Fruit fly (Drosophila melanogaster) whole organism, embryonic: Measurements from ENCODE around the gene hiro.

Experiments used
- Adf1 ChIP-seq: fragments of 200-800 bp; sonication (Bioruptor generic); IDR thresholded peaks from 2 replicates; pipeline ENCODE4 v1.3.6; 2022; ENCODE audit warnings: missing biosample characterization, missing genetic modification characterization
- CG12299 ChIP-seq: fragments of 200-800 bp; sonication (Bioruptor generic); optimal IDR thresholded peaks from 2 replicates; lab custom pipeline; 2018; ENCODE audit warnings: missing biosample characterization, mild to moderate bottlenecking, missing genetic modification characterization
- CG14710 ChIP-seq: fragments of 200-800 bp; sonication (Bioruptor generic); optimal IDR thresholded peaks from 3 replicates; lab custom pipeline; 2019; ENCODE audit warnings: missing biosample characterization, mild to moderate bottlenecking, missing genetic modification characterization, moderate library complexity
- CG15269 ChIP-seq: fragments of 200-800 bp; sonication (Bioruptor generic); optimal IDR thresholded peaks from 2 replicates; lab custom pipeline; 2018; ENCODE audit warnings: missing biosample characterization, mild to moderate bottlenecking, missing genetic modification characterization, moderate library complexity
- CG1602 ChIP-seq: fragments of 200-800 bp; sonication (Bioruptor generic); optimal IDR thresholded peaks from 3 replicates; lab custom pipeline; 2016; ENCODE audit warnings: missing biosample characterization, missing genetic modification characterization
- CG16813 ChIP-seq: fragments of 200-800 bp; sonication (Bioruptor generic); IDR thresholded peaks from 3 replicates; pipeline ENCODE4 v1.3.6; 2022; ENCODE audit warnings: missing biosample characterization, missing genetic modification characterization; ENCODE audit not compliant: partially characterized antibody
- CG17802 ChIP-seq: fragments of 200-800 bp; sonication (Bioruptor generic); optimal IDR thresholded peaks from 2 replicates; lab custom pipeline; 2018; ENCODE audit warnings: missing biosample characterization, mild to moderate bottlenecking, missing genetic modification characterization, moderate library complexity
- CG2712 ChIP-seq: fragments of 200-800 bp; optimal IDR thresholded peaks from 3 replicates; lab custom pipeline; 2019; ENCODE audit warnings: missing biosample characterization, mild to moderate bottlenecking, missing genetic modification characterization, moderate library complexity
- CG3847 ChIP-seq: fragments of 200-800 bp; sonication (Bioruptor generic); IDR thresholded peaks from 2 replicates; pipeline ENCODE4 v1.3.6; 2022; ENCODE audit warnings: missing biosample characterization, missing genetic modification characterization
- CG4854 ChIP-seq: fragments of 200-800 bp; sonication (Bioruptor generic); optimal IDR thresholded peaks from 2 replicates; lab custom pipeline; 2016; ENCODE audit warnings: missing biosample characterization, missing genetic modification characterization, inconsistent platforms
- CG8388 ChIP-seq: fragments of 200-800 bp; sonication (Bioruptor generic); optimal IDR thresholded peaks from 2 replicates; lab custom pipeline; 2019; ENCODE audit warnings: missing biosample characterization, mild to moderate bottlenecking, missing genetic modification characterization, moderate library complexity
- CG8944 ChIP-seq: fragments of 200-800 bp; sonication (Bioruptor generic); optimal IDR thresholded peaks from 3 replicates; lab custom pipeline; 2016; ENCODE audit warnings: missing biosample characterization, missing genetic modification characterization
- CG9932 ChIP-seq: fragments of 200-800 bp; sonication (Bioruptor generic); IDR thresholded peaks from 2 replicates; pipeline ENCODE4 v1.3.6; 2022; ENCODE audit warnings: missing biosample characterization, missing genetic modification characterization
- CkIIα-i1 ChIP-seq: fragments of 200-800 bp; sonication (Bioruptor generic); IDR thresholded peaks from 2 replicates; pipeline ENCODE4 v1.3.6; 2022; ENCODE audit warnings: missing biosample characterization, missing genetic modification characterization
- E2f1 ChIP-seq: fragments of 200-800 bp; sonication (Bioruptor generic); IDR thresholded peaks from 2 replicates; pipeline ENCODE4 v1.3.6; 2022; ENCODE audit warnings: missing biosample characterization, missing genetic modification characterization
- Fer1 ChIP-seq: fragments of 200-800 bp; sonication (Bioruptor generic); optimal IDR thresholded peaks from 2 replicates; lab custom pipeline; 2017; ENCODE audit warnings: missing biosample characterization, mild to moderate bottlenecking, missing genetic modification characterization
- GATAe ChIP-seq: fragments of 200-800 bp; sonication (Bioruptor generic); conservative IDR thresholded peaks from 2 replicates; pipeline ENCODE4 v1.3.6; 2022; ENCODE audit warnings: missing biosample characterization, missing genetic modification characterization
- Hr39 ChIP-seq: fragments of >200 bp; optimal IDR thresholded peaks from 2 replicates; lab custom pipeline; 2017
- Hsf ChIP-seq: fragments of 200-800 bp; sonication (Bioruptor generic); optimal IDR thresholded peaks from 3 replicates; lab custom pipeline; 2016; ENCODE audit warnings: missing biosample characterization, missing genetic modification characterization
- Lhr ChIP-seq: fragments of 200-800 bp; sonication (Bioruptor generic); optimal IDR thresholded peaks from 3 replicates; lab custom pipeline; 2017; ENCODE audit warnings: mild to moderate bottlenecking, missing biosample characterization, missing genetic modification reagents, missing genetic modification characterization
- MESR4 ChIP-seq: fragments of 200-800 bp; sonication (Bioruptor generic); optimal IDR thresholded peaks from 2 replicates; lab custom pipeline; 2018; ENCODE audit warnings: missing biosample characterization, mild to moderate bottlenecking, missing genetic modification characterization, moderate library complexity
- MTF-1 ChIP-seq: fragments of 200-800 bp; sonication (Bioruptor generic); optimal IDR thresholded peaks from 2 replicates; lab custom pipeline; 2018; ENCODE audit warnings: missing biosample characterization, mild to moderate bottlenecking, missing genetic modification characterization, borderline replicate concordance
- Nf-YA ChIP-seq: fragments of 200-800 bp; sonication (Bioruptor generic); IDR thresholded peaks from 2 replicates; pipeline ENCODE4 v1.3.6; 2022; ENCODE audit warnings: missing biosample characterization, missing genetic modification characterization
- Oli ChIP-seq: fragments of 200-800 bp; sonication (Bioruptor generic); optimal IDR thresholded peaks from 2 replicates; lab custom pipeline; 2018; ENCODE audit warnings: missing biosample characterization, mild to moderate bottlenecking, missing genetic modification characterization, moderate library complexity
- Xrp1 ChIP-seq: fragments of 200-800 bp; sonication (Bioruptor generic); IDR thresholded peaks from 2 replicates; pipeline ENCODE4 v1.3.6; 2022; ENCODE audit warnings: missing biosample characterization, missing genetic modification characterization
- ac ChIP-seq: fragments of 200-800 bp; sonication (Bioruptor generic); optimal IDR thresholded peaks from 3 replicates; lab custom pipeline; 2017; ENCODE audit warnings: missing biosample characterization, mild to moderate bottlenecking, missing genetic modification characterization
- aop ChIP-seq: fragments of 200-800 bp; sonication (Bioruptor generic); IDR thresholded peaks from 2 replicates; pipeline ENCODE4 v1.3.6; 2022; ENCODE audit warnings: missing biosample characterization, missing genetic modification characterization
- ash1 ChIP-seq: fragments of 200-800 bp; sonication (Bioruptor generic); optimal IDR thresholded peaks from 2 replicates; lab custom pipeline; 2018; ENCODE audit warnings: missing biosample characterization, mild to moderate bottlenecking, missing genetic modification characterization
- bab2 ChIP-seq: fragments of 200-800 bp; sonication (Bioruptor generic); optimal IDR thresholded peaks from 2 replicates; lab custom pipeline; 2016; ENCODE audit warnings: missing biosample characterization, missing genetic modification characterization
- bcd ChIP-seq: fragments of 200-800 bp; sonication (Bioruptor generic); optimal IDR thresholded peaks from 2 replicates; lab custom pipeline; 2017; ENCODE audit warnings: missing biosample characterization, mild to moderate bottlenecking, missing genetic modification characterization
- bsh ChIP-seq, 2 experiments: fragments of 200-800 bp; sonication (Bioruptor generic); optimal IDR thresholded peaks; 2 replicates each; lab custom pipeline; 2017 to 2018; ENCODE audit warnings: mild to moderate bottlenecking in 2 of 2, missing biosample characterization in 2 of 2, missing genetic modification characterization in 2 of 2, moderate library complexity in 1 of 2
- chinmo ChIP-seq: fragments of 200-800 bp; sonication (Bioruptor generic); IDR thresholded peaks from 4 replicates; pipeline ENCODE4 v1.3.6; 2022; ENCODE audit warnings: missing biosample characterization, missing genetic modification characterization; ENCODE audit not compliant: partially characterized antibody
- ci ChIP-seq: fragments of 200-800 bp; sonication (Bioruptor generic); IDR thresholded peaks from 3 replicates; pipeline ENCODE4 v1.3.6; 2022; ENCODE audit warnings: missing biosample characterization, missing genetic modification characterization
- exex ChIP-seq: fragments of 200-800 bp; sonication (Bioruptor generic); optimal IDR thresholded peaks from 4 replicates; lab custom pipeline; 2018; ENCODE audit warnings: missing biosample characterization, mild to moderate bottlenecking, missing genetic modification characterization, moderate library complexity
- fd102C ChIP-seq: fragments of 200-800 bp; sonication (Bioruptor generic); optimal IDR thresholded peaks from 2 replicates; lab custom pipeline; 2018; ENCODE audit warnings: missing biosample characterization, mild to moderate bottlenecking, missing genetic modification characterization, moderate library complexity
- fd64A ChIP-seq: fragments of 200-800 bp; sonication (Bioruptor generic); optimal IDR thresholded peaks from 3 replicates; lab custom pipeline; 2018; ENCODE audit warnings: missing biosample characterization, mild to moderate bottlenecking, missing genetic modification characterization
- hkb ChIP-seq, 2 experiments: fragments of 200-800 bp in 1 of 2; fragments of >200 bp in 1 of 2; sonication (Bioruptor generic) in 1 of 2; IDR thresholded peaks in 1 of 2; optimal IDR thresholded peaks in 1 of 2; 2 replicates each; pipeline versions ENCODE4 v1.3.6 to Lab custom; 2017 to 2022; ENCODE audit warnings: missing biosample characterization in 1 of 2, missing genetic modification characterization in 1 of 2
- lbe ChIP-seq: fragments of 200-800 bp; sonication (Bioruptor generic); optimal IDR thresholded peaks from 2 replicates; lab custom pipeline; 2016; ENCODE audit warnings: missing biosample characterization, mild to moderate bottlenecking, missing genetic modification characterization
- pita ChIP-seq: fragments of 200-800 bp; sonication (Bioruptor generic); optimal IDR thresholded peaks from 2 replicates; lab custom pipeline; 2017; ENCODE audit warnings: missing biosample characterization, mild to moderate bottlenecking, missing genetic modification characterization
- prd ChIP-seq, 3 experiments: fragments of >200 bp in 2 of 3; fragments of 200-800 bp in 1 of 3; sonication (Bioruptor generic) in 1 of 3; optimal IDR thresholded peaks in 2 of 3; IDR thresholded peaks in 1 of 3; 2 replicates in 2 of 3; 3 replicates in 1 of 3; pipeline versions ENCODE4 v1.3.6 to Lab custom; 2017 to 2022; ENCODE audit warnings: missing biosample characterization in 1 of 3, missing genetic modification characterization in 1 of 3
- ranshi ChIP-seq: fragments of 200-800 bp; sonication (Bioruptor generic); IDR thresholded peaks from 2 replicates; pipeline ENCODE4 v1.3.6; 2022; ENCODE audit warnings: missing biosample characterization, missing genetic modification characterization
- ro ChIP-seq: fragments of 200-800 bp; sonication (Bioruptor generic); IDR thresholded peaks from 2 replicates; pipeline ENCODE4 v1.3.6; 2022; ENCODE audit warnings: missing biosample characterization, missing genetic modification characterization
- seq ChIP-seq: fragments of 200-800 bp; sonication (Bioruptor generic); IDR thresholded peaks from 2 replicates; pipeline ENCODE4 v1.3.6; 2022; ENCODE audit warnings: missing biosample characterization, missing genetic modification characterization
- slp2 ChIP-seq: fragments of 200-800 bp; sonication (Bioruptor generic); optimal IDR thresholded peaks from 2 replicates; lab custom pipeline; 2016; ENCODE audit warnings: missing biosample characterization, missing genetic modification characterization
- sna ChIP-seq: fragments of 200-800 bp; sonication (Bioruptor generic); IDR thresholded peaks from 2 replicates; pipeline ENCODE4 v1.3.6; 2022; ENCODE audit warnings: missing biosample characterization, missing genetic modification characterization; ENCODE audit not compliant: partially characterized antibody
- sob ChIP-seq: fragments of 200-800 bp; sonication (Bioruptor generic); IDR thresholded peaks from 2 replicates; pipeline ENCODE4 v1.3.6; 2022; ENCODE audit warnings: missing biosample characterization, missing genetic modification characterization
- sr ChIP-seq: fragments of 200-800 bp; sonication (Bioruptor generic); IDR thresholded peaks from 3 replicates; pipeline ENCODE4 v1.3.6; 2022; ENCODE audit warnings: missing biosample characterization, missing genetic modification characterization
- vfl ChIP-seq: fragments of 200-800 bp; sonication (Bioruptor generic); optimal IDR thresholded peaks from 2 replicates; lab custom pipeline; 2016; ENCODE audit warnings: missing biosample characterization, missing genetic modification characterization

The hiro gene

dm6 chr3L:711839-712553 is 24.2 kb upstream of the hiro start, which contains the start of gene CG13896 (continued):
- TF ChIP-seq sob (GFP tag; lab: Robert Waterston, UW) (peak; percentile 87), ranshi (GFP tag; lab: Robert Waterston, UW) (peak; percentile 85), CG1602 (GFP tag; lab: Kevin White, UChicago) (peak; percentile 92), bcd (GFP tag; lab: Kevin White, UChicago) (peak; percentile 89), bsh (GFP tag; optimal IDR thresholded peaks at IDR 0.05; lab: Kevin White, UChicago) (peak; percentile 17 to 79), hkb (optimal IDR thresholded peaks at IDR 0.05; lab: Kevin White, UChicago) (peak; percentile 54), hkb (GFP tag; IDR thresholded peaks at IDR 0.05; lab: Robert Waterston, UW) (peak; percentile 69), prd (optimal IDR thresholded peaks at IDR 0.05; lab: Kevin White, UChicago) (no peak), prd (GFP tag; IDR thresholded peaks at IDR 0.05; lab: Robert Waterston, UW) (peak; percentile 86), fd64A (GFP tag; lab: Kevin White, UChicago) (no peak), bab2 (GFP tag; lab: Kevin White, UChicago) (peak; percentile 95), CG15269 (tag; lab: Kevin White, UChicago) (peak; percentile 76), fd102C (GFP tag; lab: Kevin White, UChicago) (peak; percentile 51), Oli (peak; percentile 36), MESR4 (no peak), Fer1 (GFP tag; lab: Kevin White, UChicago) (peak; percentile 76), aop (GFP tag; lab: Robert Waterston, UW) (0 out of 2 replicates have a peak, but pooled peaks have one; percentile 24), lbe (GFP tag; lab: Kevin White, UChicago) (peak; percentile 73), CG8944 (GFP tag; lab: Kevin White, UChicago) (peak; percentile 91), ro (GFP tag; lab: Robert Waterston, UW) (no peak; the same call in none of the 2 replicates), Hr39 (lab: Kevin White, UChicago) (no peak), CG16813 (GFP tag; lab: Robert Waterston, UW) (peak; percentile 62; the same call in 1 of the 3 replicates), Adf1 (GFP tag; lab: Robert Waterston, UW) (peak; percentile 58), E2f1 (GFP tag; lab: Robert Waterston, UW) (peak; percentile 83), Xrp1 (GFP tag; lab: Robert Waterston, UW) (peak; percentile 79), CG3847 (GFP tag; lab: Robert Waterston, UW) (peak; percentile 73), CG9932 (peak; percentile 92), CG17802 (peak; percentile 71), exex (peak; percentile 40), CG4854 (GFP tag; lab: Kevin White, UChicago) (peak; percentile 77), CkIIα-i1 (GFP tag; lab: Robert Waterston, UW) (peak; percentile 36; the same call in 1 of the 2 replicates), MTF-1 (peak; percentile 84), pita (peak; percentile 61), Lhr (GFP tag; lab: Kevin White, UChicago) (peak; percentile 96), CG12299 (tag; lab: Kevin White, UChicago) (peak; percentile 70), sr (GFP tag; lab: Robert Waterston, UW) (0 out of 3 replicates have a peak, but pooled peaks have one; percentile 6), CG8388 (GFP tag; lab: Kevin White, UChicago) (peak; percentile 75), Hsf (GFP tag; lab: Kevin White, UChicago) (peak; percentile 94), sna (GFP tag; lab: Robert Waterston, UW) (peak; percentile 81), Nf-YA (GFP tag; lab: Robert Waterston, UW) (peak; percentile 67), ash1 (GFP tag; lab: Kevin White, UChicago) (peak; percentile 92), seq (GFP tag; lab: Robert Waterston, UW) (no peak), ci (peak; percentile 93), GATAe (GFP tag; lab: Robert Waterston, UW) (no peak), chinmo (GFP tag; lab: Robert Waterston, UW) (no peak), slp2 (GFP tag; lab: Kevin White, UChicago) (peak; percentile 88), ac (GFP tag; lab: Kevin White, UChicago) (peak; percentile 50), vfl (GFP tag; lab: Kevin White, UChicago) (peak; percentile 71), CG14710 (tag; lab: Kevin White, UChicago) (peak; percentile 72), CG2712 (tag; lab: Kevin White, UChicago) (peak; percentile 87)
